Fruit fly (Drosophila melanogaster) whole organism, embryonic: ENCODE data around the gene CG34436.
A peak's percentile ranks its signal among the peaks of the same experiment; 100 is the strongest.

ENCODE experiments used
- Bdp1 ChIP-seq: fragments of 200-800 bp; sonication (Bioruptor generic); optimal IDR thresholded peaks from 3 replicates; lab custom pipeline; 2016; ENCODE audit warnings: missing biosample characterization, missing genetic modification characterization
- CG10366 ChIP-seq: fragments of 200-800 bp; sonication (Bioruptor generic); IDR thresholded peaks from 2 replicates; pipeline ENCODE4 v1.3.6; 2022; ENCODE audit warnings: missing biosample characterization, missing genetic modification characterization
- CG11696 ChIP-seq: fragments of 200-800 bp; sonication (Bioruptor generic); IDR thresholded peaks from 2 replicates; pipeline ENCODE4 v1.3.6; 2022; ENCODE audit warnings: missing biosample characterization, missing genetic modification characterization
- CG13775 ChIP-seq: fragments of 200-800 bp; sonication (Bioruptor generic); optimal IDR thresholded peaks from 3 replicates; lab custom pipeline; 2017; ENCODE audit warnings: missing biosample characterization, mild to moderate bottlenecking, missing genetic modification characterization
- CG15073 ChIP-seq: fragments of 200-800 bp; sonication (Bioruptor generic); optimal IDR thresholded peaks from 2 replicates; lab custom pipeline; 2016; ENCODE audit warnings: missing biosample characterization, missing genetic modification characterization
- CG15696 ChIP-seq: fragments of 200-800 bp; sonication (Bioruptor generic); optimal IDR thresholded peaks from 2 replicates; lab custom pipeline; 2019; ENCODE audit warnings: missing biosample characterization, mild to moderate bottlenecking, missing genetic modification characterization, moderate library complexity
- CG1603 ChIP-seq: fragments of 200-800 bp; sonication (Bioruptor generic); optimal IDR thresholded peaks from 2 replicates; lab custom pipeline; 2019; ENCODE audit warnings: missing biosample characterization, mild to moderate bottlenecking, missing genetic modification characterization, moderate library complexity
- CG17359 ChIP-seq: fragments of 200-800 bp; sonication (Bioruptor generic); optimal IDR thresholded peaks from 3 replicates; lab custom pipeline; 2018; ENCODE audit warnings: missing biosample characterization, mild to moderate bottlenecking, missing genetic modification characterization, moderate library complexity
- CG17568 ChIP-seq: fragments of 200-800 bp; sonication (Bioruptor generic); optimal IDR thresholded peaks from 2 replicates; lab custom pipeline; 2018; ENCODE audit warnings: missing biosample characterization, mild to moderate bottlenecking, missing genetic modification characterization, moderate library complexity
- CG17912 ChIP-seq: fragments of 200-800 bp; sonication (Bioruptor generic); optimal IDR thresholded peaks from 2 replicates; lab custom pipeline; 2018; ENCODE audit warnings: missing biosample characterization, mild to moderate bottlenecking, missing genetic modification characterization
- CG18619 ChIP-seq: fragments of 200-800 bp; sonication (Bioruptor generic); optimal IDR thresholded peaks from 3 replicates; lab custom pipeline; 2017; ENCODE audit warnings: missing biosample characterization, mild to moderate bottlenecking, missing genetic modification characterization
- CG2199 ChIP-seq: fragments of 200-800 bp; sonication (Bioruptor generic); IDR thresholded peaks from 3 replicates; pipeline ENCODE4 v1.3.6; 2022; ENCODE audit warnings: missing biosample characterization, missing genetic modification characterization
- CG2875 ChIP-seq: fragments of 200-800 bp; sonication (Bioruptor generic); optimal IDR thresholded peaks from 2 replicates; lab custom pipeline; 2017; ENCODE audit warnings: missing biosample characterization, mild to moderate bottlenecking, missing genetic modification characterization, missing genetic modification reagents
- CG30403 ChIP-seq: fragments of 200-800 bp; sonication (Bioruptor generic); optimal IDR thresholded peaks from 3 replicates; lab custom pipeline; 2016; ENCODE audit warnings: missing biosample characterization, missing genetic modification characterization
- CG31441 ChIP-seq: fragments of 200-800 bp; sonication (Bioruptor generic); IDR thresholded peaks from 2 replicates; pipeline ENCODE4 v1.3.6; 2022; ENCODE audit warnings: missing biosample characterization, missing genetic modification characterization
- CG3407 ChIP-seq: fragments of 200-800 bp; sonication (Bioruptor generic); optimal IDR thresholded peaks from 2 replicates; lab custom pipeline; 2018; ENCODE audit warnings: missing biosample characterization, mild to moderate bottlenecking, missing genetic modification characterization
- CG6765 ChIP-seq: fragments of 200-800 bp; sonication (Bioruptor generic); optimal IDR thresholded peaks from 3 replicates; lab custom pipeline; 2017; ENCODE audit warnings: missing biosample characterization, mild to moderate bottlenecking, missing genetic modification characterization
- CG6854 ChIP-seq: fragments of 200-800 bp; sonication (Bioruptor generic); optimal IDR thresholded peaks from 3 replicates; lab custom pipeline; 2017; ENCODE audit warnings: missing biosample characterization, mild to moderate bottlenecking, missing genetic modification characterization
- CG7271 ChIP-seq: fragments of 200-800 bp; sonication (Bioruptor generic); optimal IDR thresholded peaks from 2 replicates; lab custom pipeline; 2018; ENCODE audit warnings: missing biosample characterization, mild to moderate bottlenecking, missing genetic modification characterization, moderate library complexity
- CG7963 ChIP-seq: fragments of 200-800 bp; sonication (Bioruptor generic); IDR thresholded peaks from 3 replicates; pipeline ENCODE4 v1.3.6; 2022; ENCODE audit warnings: missing biosample characterization, missing genetic modification characterization; ENCODE audit not compliant: partially characterized antibody
- CG8924 ChIP-seq: fragments of 200-800 bp; optimal IDR thresholded peaks from 3 replicates; lab custom pipeline; 2019; ENCODE audit warnings: missing biosample characterization, mild to moderate bottlenecking, missing genetic modification characterization, moderate library complexity
- CG8944 ChIP-seq: fragments of 200-800 bp; sonication (Bioruptor generic); optimal IDR thresholded peaks from 3 replicates; lab custom pipeline; 2016; ENCODE audit warnings: missing biosample characterization, missing genetic modification characterization
- Doc3 ChIP-seq: fragments of 200-800 bp; sonication (Bioruptor generic); IDR thresholded peaks from 3 replicates; pipeline ENCODE4 v1.3.6; 2022; ENCODE audit warnings: missing biosample characterization, missing genetic modification characterization; ENCODE audit not compliant: partially characterized antibody
- Gug ChIP-seq: fragments of 200-800 bp; sonication (Bioruptor generic); IDR thresholded peaks from 4 replicates; pipeline ENCODE4 v1.3.6; 2022; ENCODE audit warnings: missing biosample characterization, missing genetic modification characterization
- Hmr ChIP-seq: fragments of 200-800 bp; sonication (Bioruptor generic); optimal IDR thresholded peaks from 3 replicates; lab custom pipeline; 2017; ENCODE audit warnings: mild to moderate bottlenecking, missing biosample characterization, missing genetic modification reagents, missing genetic modification characterization
- Lpt ChIP-seq: fragments of >200 bp; optimal IDR thresholded peaks from 2 replicates; lab custom pipeline; 2018; ENCODE audit warnings: missing biosample characterization, missing genetic modification characterization
- Mad ChIP-seq: fragments of 200-800 bp; sonication (Bioruptor generic); optimal IDR thresholded peaks from 2 replicates; lab custom pipeline; 2016; ENCODE audit warnings: missing biosample characterization, missing genetic modification characterization
- Sox102F ChIP-seq: fragments of 200-800 bp; sonication (Bioruptor generic); optimal IDR thresholded peaks from 2 replicates; lab custom pipeline; 2018; ENCODE audit warnings: missing biosample characterization, mild to moderate bottlenecking, missing genetic modification characterization, moderate library complexity
- Sry-δ ChIP-seq: fragments of 200-800 bp; sonication (Bioruptor generic); optimal IDR thresholded peaks from 2 replicates; lab custom pipeline; 2016; ENCODE audit warnings: missing biosample characterization, missing genetic modification characterization
- Stat92E ChIP-seq, 3 experiments: fragments of >200 bp in 2 of 3; fragments of 200-800 bp in 1 of 3; sonication (Bioruptor generic) in 1 of 3; optimal IDR thresholded peaks; 2 replicates each; lab custom pipeline; 2017 to 2019; ENCODE audit warnings: missing biosample characterization in 3 of 3, missing genetic modification characterization in 3 of 3, mild to moderate bottlenecking in 1 of 3, moderate library complexity in 1 of 3
- YL-1 ChIP-seq: fragments of 200-800 bp; sonication (Bioruptor generic); optimal IDR thresholded peaks from 3 replicates; lab custom pipeline; 2017; ENCODE audit warnings: missing biosample characterization, mild to moderate bottlenecking, missing genetic modification characterization
- al ChIP-seq: fragments of 200-800 bp; sonication (Bioruptor generic); IDR thresholded peaks from 2 replicates; pipeline ENCODE4 v1.3.6; 2022; ENCODE audit warnings: missing biosample characterization, missing genetic modification characterization
- ap ChIP-seq: fragments of 200-800 bp; sonication (Bioruptor generic); IDR thresholded peaks from 2 replicates; pipeline ENCODE4 v1.3.6; 2022; ENCODE audit warnings: missing biosample characterization, missing genetic modification characterization
- ase ChIP-seq: fragments of 200-800 bp; sonication (Bioruptor generic); IDR thresholded peaks from 3 replicates; pipeline ENCODE4 v1.3.6; 2022; ENCODE audit warnings: missing biosample characterization, missing genetic modification characterization
- az2 ChIP-seq: fragments of 200-800 bp; sonication (Bioruptor generic); optimal IDR thresholded peaks from 3 replicates; lab custom pipeline; 2016; ENCODE audit warnings: missing biosample characterization, missing genetic modification characterization
- cwo ChIP-seq: fragments of 200-800 bp; sonication (Bioruptor generic); optimal IDR thresholded peaks from 3 replicates; lab custom pipeline; 2017; ENCODE audit warnings: missing biosample characterization, missing genetic modification characterization, mild to moderate bottlenecking, moderate library complexity, missing genetic modification reagents
- dm ChIP-seq: fragments of 200-800 bp; sonication (Bioruptor generic); optimal IDR thresholded peaks from 3 replicates; lab custom pipeline; 2016; ENCODE audit warnings: missing biosample characterization, missing genetic modification characterization
- dpn ChIP-seq, 2 experiments: fragments of 200-800 bp; sonication (Bioruptor generic); optimal IDR thresholded peaks; 3 replicates each; lab custom pipeline; 2016; ENCODE audit warnings: missing biosample characterization in 2 of 2, missing genetic modification characterization in 2 of 2
- fd102C ChIP-seq: fragments of 200-800 bp; sonication (Bioruptor generic); optimal IDR thresholded peaks from 2 replicates; lab custom pipeline; 2018; ENCODE audit warnings: missing biosample characterization, mild to moderate bottlenecking, missing genetic modification characterization, moderate library complexity
- gce ChIP-seq: fragments of 200-800 bp; sonication (Bioruptor generic); IDR thresholded peaks from 3 replicates; pipeline ENCODE4 v1.3.6; 2022; ENCODE audit warnings: missing biosample characterization, missing genetic modification characterization
- her ChIP-seq: fragments of 200-800 bp; sonication (Bioruptor generic); optimal IDR thresholded peaks from 2 replicates; lab custom pipeline; 2016; ENCODE audit warnings: missing biosample characterization, missing genetic modification characterization
- nau ChIP-seq: fragments of 200-800 bp; sonication (Bioruptor generic); optimal IDR thresholded peaks from 3 replicates; lab custom pipeline; 2017; ENCODE audit warnings: missing biosample characterization, mild to moderate bottlenecking, missing genetic modification characterization, missing genetic modification reagents
- pb ChIP-seq: fragments of 200-800 bp; sonication (Bioruptor generic); optimal IDR thresholded peaks from 3 replicates; lab custom pipeline; 2016; ENCODE audit warnings: missing biosample characterization, missing genetic modification characterization
- ro ChIP-seq: fragments of 200-800 bp; sonication (Bioruptor generic); IDR thresholded peaks from 2 replicates; pipeline ENCODE4 v1.3.6; 2022; ENCODE audit warnings: missing biosample characterization, missing genetic modification characterization
- salm ChIP-seq: fragments of 200-800 bp; sonication (Bioruptor generic); optimal IDR thresholded peaks from 2 replicates; lab custom pipeline; 2018; ENCODE audit warnings: missing biosample characterization, mild to moderate bottlenecking, missing genetic modification characterization
- sima ChIP-seq: fragments of 200-800 bp; sonication (Bioruptor generic); optimal IDR thresholded peaks from 2 replicates; lab custom pipeline; 2016; ENCODE audit warnings: missing biosample characterization, missing genetic modification characterization
- ssp ChIP-seq: fragments of 200-800 bp; sonication (Bioruptor generic); IDR thresholded peaks from 2 replicates; pipeline ENCODE4 v1.3.6; 2022; ENCODE audit warnings: missing biosample characterization, missing genetic modification characterization
- tin ChIP-seq: fragments of 200-800 bp; sonication (Bioruptor generic); optimal IDR thresholded peaks from 3 replicates; lab custom pipeline; 2016; ENCODE audit warnings: missing biosample characterization, missing genetic modification characterization
- ttk ChIP-seq: fragments of 200-800 bp; sonication (Bioruptor generic); IDR thresholded peaks from 2 replicates; pipeline ENCODE4 v2.1.2; 2022; ENCODE audit warnings: missing biosample characterization, missing genetic modification characterization
- zfh2 ChIP-seq: fragments of 200-800 bp; sonication (Bioruptor generic); optimal IDR thresholded peaks from 2 replicates; lab custom pipeline; 2016; ENCODE audit warnings: missing biosample characterization, missing genetic modification characterization

Gene CG34436

dm6 chr3R:28332137-28332671, 49.8 kb downstream of the CG34436 start (continued):
- TF ChIP-seq CG17568 (GFP tag; lab: Kevin White, UChicago) (peak; percentile 39), CG3407 (GFP tag; lab: Kevin White, UChicago) (peak; percentile 16), CG8944 (GFP tag; lab: Kevin White, UChicago) (peak; percentile 19), CG15696 (tag; lab: Kevin White, UChicago) (no peak), CG31441 (GFP tag; lab: Robert Waterston, UW) (peak; percentile 51; the same call in 1 of the 2 replicates), CG30403 (peak; percentile 63), CG17912 (GFP tag; lab: Kevin White, UChicago) (no peak), sima (GFP tag; lab: Kevin White, UChicago) (peak; percentile 13), CG7963 (GFP tag; lab: Robert Waterston, UW) (no peak), her (no peak), CG15073 (no peak), Doc3 (GFP tag; lab: Robert Waterston, UW) (no peak), pb (no peak), salm (tag; lab: Kevin White, UChicago) (no peak), ssp (no peak), CG1603 (tag; lab: Kevin White, UChicago) (peak; percentile 4), cwo (GFP tag; lab: Kevin White, UChicago) (peak; percentile 85), CG10366 (peak; percentile 65), CG13775 (GFP tag; lab: Kevin White, UChicago) (peak; percentile 45), CG7271 (no peak), tin (GFP tag; lab: Kevin White, UChicago) (peak; percentile 23), dm (GFP tag; lab: Kevin White, UChicago) (no peak), dpn (GFP tag; optimal IDR thresholded peaks at IDR 0.05; lab: Kevin White, UChicago) (peak; percentile 62 to 72), Stat92E (GFP tag; optimal IDR thresholded peaks at IDR 0.05; lab: Kevin White, UChicago) (no peak), ttk (GFP tag; lab: Robert Waterston, UW) (0 out of 2 replicates have a peak, but pooled peaks have one; percentile 11), nau (peak; percentile 76), zfh2 (GFP tag; lab: Kevin White, UChicago) (peak; percentile 64), Hmr (peak; percentile 64), al (GFP tag; lab: Robert Waterston, UW) (peak; percentile 49), Mad (GFP tag; lab: Kevin White, UChicago) (peak; percentile 24), CG2199 (GFP tag; lab: Robert Waterston, UW) (no peak), ro (GFP tag; lab: Robert Waterston, UW) (no peak), Sry-δ (no peak), fd102C (GFP tag; lab: Kevin White, UChicago) (no peak), CG6765 (GFP tag; lab: Kevin White, UChicago) (peak; percentile 60), CG6854 (GFP tag; lab: Kevin White, UChicago) (no peak), ap (GFP tag; lab: Robert Waterston, UW) (no peak), CG18619 (GFP tag; lab: Kevin White, UChicago) (peak; percentile 66), gce (peak; percentile 37; the same call in 1 of the 3 replicates), Bdp1 (GFP tag; lab: Kevin White, UChicago) (no peak), CG8924 (peak; percentile 58), CG2875 (GFP tag; lab: Kevin White, UChicago) (no peak), CG17359 (tag; lab: Kevin White, UChicago) (peak; percentile 66), CG11696 (GFP tag; lab: Robert Waterston, UW) (no peak), Lpt (GFP tag; lab: Kevin White, UChicago) (no peak), Sox102F (GFP tag; lab: Kevin White, UChicago) (peak; percentile 67), az2 (GFP tag; lab: Kevin White, UChicago) (peak; percentile 47), ase (GFP tag; lab: Robert Waterston, UW) (peak; percentile 57; the same call in 2 of the 3 replicates), Gug (peak; percentile 62; the same call in 2 of the 4 replicates), YL-1 (GFP tag; lab: Kevin White, UChicago) (no peak)
